Fruit fly (Drosophila melanogaster) whole organism, adult: ENCODE measurements around the gene Srrm1.

Experiments used
- CG11617 ChIP-seq: fragments of 200-800 bp; sonication (Bioruptor generic); optimal IDR thresholded peaks from 2 replicates; lab custom pipeline; 2017; ENCODE audit warnings: mild to moderate bottlenecking, missing biosample characterization, missing genetic modification reagents, missing genetic modification characterization
- CG12768 ChIP-seq: fragments of 200-800 bp; sonication (Bioruptor generic); optimal IDR thresholded peaks from 2 replicates; lab custom pipeline; 2017; ENCODE audit warnings: missing biosample characterization, missing genetic modification characterization, mild to moderate bottlenecking, moderate library complexity, missing genetic modification reagents
- CG14711 ChIP-seq: fragments of 200-800 bp; sonication (Bioruptor generic); optimal IDR thresholded peaks from 2 replicates; lab custom pipeline; 2018; ENCODE audit warnings: missing biosample characterization, mild to moderate bottlenecking, missing genetic modification characterization, moderate library complexity
- CG1620 ChIP-seq: fragments of 200-800 bp; sonication (Bioruptor generic); optimal IDR thresholded peaks from 2 replicates; lab custom pipeline; 2016; ENCODE audit warnings: missing biosample characterization, missing genetic modification characterization
- CG33017 ChIP-seq: fragments of 200-800 bp; sonication (Bioruptor generic); optimal IDR thresholded peaks from 2 replicates; lab custom pipeline; 2018; ENCODE audit warnings: missing biosample characterization, mild to moderate bottlenecking, missing genetic modification characterization, moderate library complexity
- CG5204 ChIP-seq: fragments of 200-800 bp; sonication (Bioruptor generic); optimal IDR thresholded peaks from 2 replicates; lab custom pipeline; 2016; ENCODE audit warnings: missing biosample characterization, missing genetic modification characterization
- CG7045 ChIP-seq: fragments of 200-800 bp; sonication (Bioruptor generic); optimal IDR thresholded peaks from 2 replicates; lab custom pipeline; 2017; ENCODE audit warnings: missing biosample characterization, mild to moderate bottlenecking, missing genetic modification characterization
- CG7101 ChIP-seq: fragments of 200-800 bp; sonication (Bioruptor generic); optimal IDR thresholded peaks from 2 replicates; lab custom pipeline; 2018; ENCODE audit warnings: missing biosample characterization, mild to moderate bottlenecking, missing genetic modification characterization, moderate library complexity
- Clk ChIP-seq: fragments of 200-800 bp; sonication (Bioruptor generic); optimal IDR thresholded peaks from 2 replicates; lab custom pipeline; 2017; ENCODE audit warnings: missing biosample characterization, missing genetic modification characterization
- Crg-1 ChIP-seq: fragments of 200-800 bp; sonication (Bioruptor generic); optimal IDR thresholded peaks from 2 replicates; lab custom pipeline; 2016; ENCODE audit warnings: missing biosample characterization, missing genetic modification characterization
- Hr96 ChIP-seq: fragments of 200-800 bp; sonication (Bioruptor generic); optimal IDR thresholded peaks from 2 replicates; lab custom pipeline; 2016; ENCODE audit warnings: missing biosample characterization, missing genetic modification characterization
- Mnt ChIP-seq: fragments of 200-800 bp; sonication (Bioruptor generic); optimal IDR thresholded peaks from 2 replicates; lab custom pipeline; 2016; ENCODE audit warnings: missing biosample characterization, mild to moderate bottlenecking, missing genetic modification characterization
- bab1 ChIP-seq: fragments of 200-800 bp; sonication (Bioruptor generic); optimal IDR thresholded peaks from 3 replicates; lab custom pipeline; 2019; ENCODE audit warnings: missing biosample characterization, mild to moderate bottlenecking, missing genetic modification characterization, moderate library complexity
- cic ChIP-seq: fragments of 200-800 bp; sonication (Bioruptor generic); optimal IDR thresholded peaks from 2 replicates; lab custom pipeline; 2017; ENCODE audit warnings: missing biosample characterization, mild to moderate bottlenecking, missing genetic modification characterization, moderate library complexity
- cnc ChIP-seq, 2 experiments: fragments of >200 bp; optimal IDR thresholded peaks; 2 replicates each; lab custom pipeline; 2017
- kay ChIP-seq: fragments of 200-800 bp; sonication (Bioruptor generic); peaks from one replicate; lab custom pipeline; 2016; ENCODE audit warnings: missing biosample characterization, missing genetic modification characterization, borderline replicate concordance
- ovo ChIP-seq: fragments of 200-800 bp; sonication (Bioruptor generic); optimal IDR thresholded peaks from 2 replicates; lab custom pipeline; 2016; ENCODE audit warnings: missing biosample characterization, missing genetic modification characterization
- pad ChIP-seq: fragments of 200-800 bp; sonication (Bioruptor generic); optimal IDR thresholded peaks from 3 replicates; lab custom pipeline; 2017; ENCODE audit warnings: missing biosample characterization, missing genetic modification characterization, mild to moderate bottlenecking, moderate library complexity, missing genetic modification reagents
- tj ChIP-seq: fragments of 200-800 bp; sonication (Bioruptor generic); optimal IDR thresholded peaks from 3 replicates; lab custom pipeline; 2017; ENCODE audit warnings: missing biosample characterization, mild to moderate bottlenecking, missing genetic modification characterization, moderate library complexity
- toe ChIP-seq: fragments of 200-800 bp; sonication (Bioruptor generic); optimal IDR thresholded peaks from 2 replicates; lab custom pipeline; 2016; ENCODE audit warnings: missing biosample characterization, missing genetic modification characterization

Gene Srrm1

dm6 chr3L:13046758-13047157 is 10.1 kb downstream of the Srrm1 start, which contains the start of gene CG11279:
Gene CG11279 (plus strand): TSS chr3L:13046977.
- TF ChIP-seq bab1 (GFP tag; lab: Kevin White, UChicago) (peak; percentile 36), Mnt (GFP tag; lab: Kevin White, UChicago) (peak; percentile 26), pad (GFP tag; lab: Kevin White, UChicago) (no peak), kay (GFP tag; lab: Kevin White, UChicago) (no peak)

dm6 chr3L:13049671-13050070 is 13.1 kb downstream of the Srrm1 start:
- TF ChIP-seq toe (no peak), CG33017 (no peak), ovo (no peak), CG7101 (no peak), CG11617 (GFP tag; lab: Kevin White, UChicago) (no peak), Clk (GFP tag; lab: Kevin White, UChicago) (no peak), CG12768 (GFP tag; lab: Kevin White, UChicago) (no peak)

dm6 chr3L:13050675-13051202 is 14.1 kb downstream of the Srrm1 start:
- no peak for TF ChIP-seq ovo
- TF ChIP-seq cnc (optimal IDR thresholded peaks at IDR 0.05; lab: Kevin White, UChicago), result no peak
- TF ChIP-seq toe, result no peak
- TF ChIP-seq CG5204 (GFP tag; lab: Kevin White, UChicago), result no peak
- TF ChIP-seq kay (GFP tag; lab: Kevin White, UChicago), result no peak
- no peak for TF ChIP-seq Hr96 (GFP tag; lab: Kevin White, UChicago)
- TF ChIP-seq tj (GFP tag; lab: Kevin White, UChicago), result no peak
- no peak for TF ChIP-seq CG14711 (tag; lab: Kevin White, UChicago)
- TF ChIP-seq Crg-1 (GFP tag; lab: Kevin White, UChicago), result no peak
- no peak for TF ChIP-seq CG33017
- no peak for TF ChIP-seq Mnt (GFP tag; lab: Kevin White, UChicago)
- no peak for TF ChIP-seq CG11617 (GFP tag; lab: Kevin White, UChicago)
- TF ChIP-seq pad (GFP tag; lab: Kevin White, UChicago), result no peak
- no peak for TF ChIP-seq CG1620 (GFP tag; lab: Kevin White, UChicago)
- no peak for TF ChIP-seq CG12768 (GFP tag; lab: Kevin White, UChicago)
- TF ChIP-seq bab1 (GFP tag; lab: Kevin White, UChicago), result no peak
- no peak for TF ChIP-seq CG7045 (GFP tag; lab: Kevin White, UChicago)
- no peak for TF ChIP-seq CG7101
- no peak for TF ChIP-seq Clk (GFP tag; lab: Kevin White, UChicago)
- TF ChIP-seq cic, result no peak

dm6 chr3L:13058429-13058828 is 21.8 kb downstream of the Srrm1 start:
- TF ChIP-seq Crg-1 (GFP tag; lab: Kevin White, UChicago) (no peak), CG7045 (GFP tag; lab: Kevin White, UChicago) (no peak), CG33017 (no peak), CG7101 (no peak), Hr96 (GFP tag; lab: Kevin White, UChicago) (no peak), cnc (optimal IDR thresholded peaks at IDR 0.05; lab: Kevin White, UChicago) (no peak)

- TF ChIP-seq tj (GFP tag; lab: Kevin White, UChicago) (no peak), kay (GFP tag; lab: Kevin White, UChicago) (no peak), Hr96 (GFP tag; lab: Kevin White, UChicago) (no peak), Clk (GFP tag; lab: Kevin White, UChicago) (no peak), Crg-1 (GFP tag; lab: Kevin White, UChicago) (no peak), pad (GFP tag; lab: Kevin White, UChicago) (no peak), CG33017 (no peak), CG1620 (GFP tag; lab: Kevin White, UChicago) (no peak), cic (no peak)
These were observed 24.7 kb downstream of the Srrm1 start, which contains the start of the genes CG14115 and CG34428 for dm6 chr3L:13061322-13061809. Gene CG14115 (minus strand): TSS chr3L:13061422. Gene CG34428 (plus strand): TSS chr3L:13061759.

dm6 chr3L:13062746-13063145 is 26.1 kb downstream of the Srrm1 start, which contains the start of gene CG34429:
Gene CG34429 (plus strand): TSS chr3L:13063046.
- no peak for TF ChIP-seq bab1 (GFP tag; lab: Kevin White, UChicago)
- no peak for TF ChIP-seq Hr96 (GFP tag; lab: Kevin White, UChicago)
- no peak for TF ChIP-seq toe
- TF ChIP-seq kay (GFP tag; lab: Kevin White, UChicago), result no peak
- TF ChIP-seq CG7045 (GFP tag; lab: Kevin White, UChicago), result no peak
- no peak for TF ChIP-seq CG7101
- TF ChIP-seq cnc (optimal IDR thresholded peaks at IDR 0.05; lab: Kevin White, UChicago), result no peak
- no peak for TF ChIP-seq pad (GFP tag; lab: Kevin White, UChicago)

- TF ChIP-seq cnc (optimal IDR thresholded peaks at IDR 0.05; lab: Kevin White, UChicago), result no peak
- TF ChIP-seq CG5204 (GFP tag; lab: Kevin White, UChicago), result no peak
- no peak for TF ChIP-seq Mnt (GFP tag; lab: Kevin White, UChicago)
- no peak for TF ChIP-seq pad (GFP tag; lab: Kevin White, UChicago)
- TF ChIP-seq tj (GFP tag; lab: Kevin White, UChicago), result no peak
- no peak for TF ChIP-seq CG7045 (GFP tag; lab: Kevin White, UChicago)
These were observed 27.7 kb downstream of the Srrm1 start for dm6 chr3L:13064346-13064745.
